Worm (Caenorhabditis elegans) whole organism, L3 larva: ENCODE measurements around the gene K05G3.1.

ENCODE experiments used
- ZK546.5 ChIP-seq: sonication (generic microtip); optimal IDR thresholded peaks from 2 replicates; lab custom pipeline; 2017; ENCODE audit warnings: missing biosample characterization, missing genetic modification characterization
- ama-1 ChIP-seq: fragments of 150-350 bp; optimal IDR thresholded peaks from 2 replicates; lab custom pipeline; 2018
- ceh-82 ChIP-seq: fragments of 150-350 bp; optimal IDR thresholded peaks from 2 replicates; lab custom pipeline; 2014; ENCODE audit warnings: missing biosample characterization, missing genetic modification characterization
- fos-1 ChIP-seq: fragments of 150-350 bp; optimal IDR thresholded peaks from 2 replicates; lab custom pipeline; 2014; ENCODE audit warnings: missing biosample characterization, missing genetic modification characterization
- lsy-12 ChIP-seq: sonication (generic microtip); optimal IDR thresholded peaks from 2 replicates; lab custom pipeline; 2016; ENCODE audit warnings: mild to moderate bottlenecking, missing genetic modification characterization, missing compliant biosample characterization
- nhr-12 ChIP-seq: fragments of 150-350 bp; optimal IDR thresholded peaks from 2 replicates; lab custom pipeline; 2014; ENCODE audit warnings: missing biosample characterization, missing genetic modification characterization
- nhr-23 ChIP-seq: fragments of 150-350 bp; optimal IDR thresholded peaks from 2 replicates; lab custom pipeline; 2014; ENCODE audit warnings: missing biosample characterization, missing genetic modification reagents, missing genetic modification characterization
- nhr-237 ChIP-seq: fragments of 150-350 bp; optimal IDR thresholded peaks from 2 replicates; lab custom pipeline; 2014; ENCODE audit warnings: missing biosample characterization, missing genetic modification characterization

ce11 chrX:16480232-16480631 lies 20.9 kb upstream of the K05G3.1 start:
- no peak for TF ChIP-seq nhr-237 (tag; lab: Kevin White, UChicago)
- TF ChIP-seq nhr-12 (tag; lab: Kevin White, UChicago) = no peak
- TF ChIP-seq nhr-23 (tag; lab: Kevin White, UChicago) = no peak
- no peak for TF ChIP-seq ZK546.5
- no peak for TF ChIP-seq fos-1 (tag; lab: Kevin White, UChicago)
- no peak for TF ChIP-seq ama-1 (lab: Kevin White, UChicago)
- no peak for TF ChIP-seq lsy-12 (tag; lab: Kevin White, UChicago)
- no peak for TF ChIP-seq ceh-82 (tag; lab: Kevin White, UChicago)
